Fruit fly (Drosophila melanogaster): ENCODE results near the gene Cyp4d20.

Gene Cyp4d20

dm6 chr3L:2438609-2439422 is 39.4 kb downstream of the Cyp4d20 start:
- TF ChIP-seq psq (optimal IDR thresholded peaks at IDR 0.05) (no peak), Sin3A (optimal IDR thresholded peaks at IDR 0.05) (no peak), insv (optimal IDR thresholded peaks at IDR 0.05) (no peak), Myc (optimal IDR thresholded peaks at IDR 0.05) (no peak), h (optimal IDR thresholded peaks at IDR 0.05) (no peak), ttk (optimal IDR thresholded peaks at IDR 0.05) (no peak)

dm6 chr3L:2437571-2437970 is 40.7 kb downstream of the Cyp4d20 start:
- no peak for TF ChIP-seq psq (optimal IDR thresholded peaks at IDR 0.05)
- no peak for TF ChIP-seq ttk (optimal IDR thresholded peaks at IDR 0.05)
- no peak for TF ChIP-seq h (optimal IDR thresholded peaks at IDR 0.05)
- TF ChIP-seq Sin3A (optimal IDR thresholded peaks at IDR 0.05) = no peak
- no peak for TF ChIP-seq insv (optimal IDR thresholded peaks at IDR 0.05)

- TF ChIP-seq h (optimal IDR thresholded peaks at IDR 0.05) (no peak), ttk (optimal IDR thresholded peaks at IDR 0.05) (no peak), psq (optimal IDR thresholded peaks at IDR 0.05) (no peak), Myc (optimal IDR thresholded peaks at IDR 0.05) (no peak), Sin3A (optimal IDR thresholded peaks at IDR 0.05) (no peak), insv (optimal IDR thresholded peaks at IDR 0.05) (no peak)
Observed at dm6 chr3L:2436754-2437335, 41.4 kb downstream of the Cyp4d20 start.

dm6 chr3L:2434179-2434578 is 44.1 kb downstream of the Cyp4d20 start:
- TF ChIP-seq Sin3A (optimal IDR thresholded peaks at IDR 0.05) = no peak
- TF ChIP-seq ttk (optimal IDR thresholded peaks at IDR 0.05) = no peak
- no peak for TF ChIP-seq Myc (optimal IDR thresholded peaks at IDR 0.05)
- TF ChIP-seq h (optimal IDR thresholded peaks at IDR 0.05) = no peak
- no peak for TF ChIP-seq psq (optimal IDR thresholded peaks at IDR 0.05)
- no peak for TF ChIP-seq insv (optimal IDR thresholded peaks at IDR 0.05)

dm6 chr3L:2433358-2433757 is 44.9 kb downstream of the Cyp4d20 start:
- no peak for TF ChIP-seq ttk (optimal IDR thresholded peaks at IDR 0.05)
- no peak for TF ChIP-seq Myc (optimal IDR thresholded peaks at IDR 0.05)
- no peak for TF ChIP-seq psq (optimal IDR thresholded peaks at IDR 0.05)
- TF ChIP-seq insv (optimal IDR thresholded peaks at IDR 0.05) = no peak
- TF ChIP-seq h (optimal IDR thresholded peaks at IDR 0.05) = no peak
- no peak for TF ChIP-seq Sin3A (optimal IDR thresholded peaks at IDR 0.05)

dm6 chr3L:2431340-2431739 is 46.9 kb downstream of the Cyp4d20 start:
- no peak for TF ChIP-seq psq (optimal IDR thresholded peaks at IDR 0.05)
- TF ChIP-seq ttk (optimal IDR thresholded peaks at IDR 0.05) = no peak
- TF ChIP-seq insv (optimal IDR thresholded peaks at IDR 0.05) = no peak
- no peak for TF ChIP-seq Sin3A (optimal IDR thresholded peaks at IDR 0.05)
- no peak for TF ChIP-seq h (optimal IDR thresholded peaks at IDR 0.05)

- TF ChIP-seq ttk (optimal IDR thresholded peaks at IDR 0.05) = no peak
- no peak for TF ChIP-seq Sin3A (optimal IDR thresholded peaks at IDR 0.05)
- no peak for TF ChIP-seq psq (optimal IDR thresholded peaks at IDR 0.05)
- TF ChIP-seq insv (optimal IDR thresholded peaks at IDR 0.05) = no peak
- TF ChIP-seq Myc (optimal IDR thresholded peaks at IDR 0.05) = no peak
- no peak for TF ChIP-seq h (optimal IDR thresholded peaks at IDR 0.05)
Observed at dm6 chr3L:2428488-2429302, 49.6 kb downstream of the Cyp4d20 start.

- TF ChIP-seq psq (optimal IDR thresholded peaks at IDR 0.05) (no peak), Myc (optimal IDR thresholded peaks at IDR 0.05) (no peak), insv (optimal IDR thresholded peaks at IDR 0.05) (no peak), Sin3A (optimal IDR thresholded peaks at IDR 0.05) (no peak), ttk (optimal IDR thresholded peaks at IDR 0.05) (no peak), h (optimal IDR thresholded peaks at IDR 0.05) (no peak)
Observed at dm6 chr3L:2427151-2427550, 51.1 kb downstream of the Cyp4d20 start.

- TF ChIP-seq insv (optimal IDR thresholded peaks at IDR 0.05) (no peak), ttk (optimal IDR thresholded peaks at IDR 0.05) (no peak), Myc (optimal IDR thresholded peaks at IDR 0.05) (no peak), Sin3A (optimal IDR thresholded peaks at IDR 0.05) (no peak)
Observed at dm6 chr3L:2426407-2426951, 51.8 kb downstream of the Cyp4d20 start.
